Fruit fly (Drosophila melanogaster) whole organism, embryonic: ENCODE measurements around the gene CG6005.

Experiments
- Awh ChIP-seq: fragments of 200-800 bp; sonication (Bioruptor generic); IDR thresholded peaks from 2 replicates; pipeline ENCODE4, ENCODE4 v1.3.6; 2022; ENCODE audit warnings: missing biosample characterization, missing genetic modification characterization
- CG10267 ChIP-seq: fragments of 200-800 bp; sonication (Bioruptor generic); optimal IDR thresholded peaks from 2 replicates; lab custom pipeline; 2018; ENCODE audit warnings: missing biosample characterization, mild to moderate bottlenecking, missing genetic modification characterization, moderate library complexity
- CG10543 ChIP-seq: fragments of 200-800 bp; sonication (Bioruptor generic); optimal IDR thresholded peaks from 3 replicates; lab custom pipeline; 2017; ENCODE audit warnings: missing biosample characterization, mild to moderate bottlenecking, missing genetic modification characterization, moderate library complexity
- CG11085 ChIP-seq: fragments of 200-800 bp; sonication (Bioruptor generic); IDR thresholded peaks from 2 replicates; pipeline ENCODE4 v1.3.6; 2022; ENCODE audit warnings: missing biosample characterization, missing genetic modification characterization
- CG1233 ChIP-seq: fragments of 200-800 bp; sonication (Bioruptor generic); optimal IDR thresholded peaks from 4 replicates; lab custom pipeline; 2018; ENCODE audit warnings: missing biosample characterization, mild to moderate bottlenecking, missing genetic modification characterization
- CG12769 ChIP-seq: fragments of 200-800 bp; sonication (Bioruptor generic); optimal IDR thresholded peaks from 2 replicates; lab custom pipeline; 2019; ENCODE audit warnings: missing biosample characterization, mild to moderate bottlenecking, missing genetic modification characterization, moderate library complexity
- CG13296 ChIP-seq: fragments of 200-800 bp; sonication (Bioruptor generic); optimal IDR thresholded peaks from 3 replicates; lab custom pipeline; 2018; ENCODE audit warnings: missing biosample characterization, mild to moderate bottlenecking, missing genetic modification characterization
- CG15479 ChIP-seq: fragments of 200-800 bp; sonication (Bioruptor generic); optimal IDR thresholded peaks from 3 replicates; lab custom pipeline; 2019; ENCODE audit warnings: missing biosample characterization, mild to moderate bottlenecking, missing genetic modification characterization, moderate library complexity
- CG15601 ChIP-seq: fragments of 200-800 bp; sonication (Bioruptor generic); optimal IDR thresholded peaks from 3 replicates; lab custom pipeline; 2019; ENCODE audit warnings: missing biosample characterization, mild to moderate bottlenecking, missing genetic modification characterization, moderate library complexity
- CG17328 ChIP-seq: fragments of 200-800 bp; sonication (Bioruptor generic); IDR thresholded peaks from 2 replicates; pipeline ENCODE4 v1.3.6; 2022; ENCODE audit warnings: missing biosample characterization, missing genetic modification characterization
- CG2129 ChIP-seq: fragments of 200-800 bp; sonication (Bioruptor generic); IDR thresholded peaks from 2 replicates; pipeline ENCODE4 v1.3.6; 2022; ENCODE audit warnings: missing biosample characterization, missing genetic modification characterization; ENCODE audit not compliant: partially characterized antibody
- CG2199 ChIP-seq: fragments of 200-800 bp; sonication (Bioruptor generic); IDR thresholded peaks from 3 replicates; pipeline ENCODE4 v1.3.6; 2022; ENCODE audit warnings: missing biosample characterization, missing genetic modification characterization
- CG31224 ChIP-seq: fragments of 200-800 bp; sonication (Bioruptor generic); IDR thresholded peaks from 2 replicates; pipeline ENCODE4 v1.3.6; 2022; ENCODE audit warnings: missing biosample characterization, missing genetic modification characterization
- CG3838 ChIP-seq: fragments of 200-800 bp; sonication (Bioruptor generic); optimal IDR thresholded peaks from 3 replicates; lab custom pipeline; 2016; ENCODE audit warnings: missing biosample characterization, missing genetic modification characterization
- CG4360 ChIP-seq: fragments of 200-800 bp; sonication (Bioruptor generic); IDR thresholded peaks from 2 replicates; pipeline ENCODE4 v1.3.6; 2022; ENCODE audit warnings: missing biosample characterization, missing genetic modification characterization
- CG4707 ChIP-seq: fragments of 200-800 bp; sonication (Bioruptor generic); optimal IDR thresholded peaks from 2 replicates; lab custom pipeline; 2018; ENCODE audit warnings: missing biosample characterization, mild to moderate bottlenecking, missing genetic modification characterization, moderate library complexity
- CG6854 ChIP-seq: fragments of 200-800 bp; sonication (Bioruptor generic); optimal IDR thresholded peaks from 3 replicates; lab custom pipeline; 2017; ENCODE audit warnings: missing biosample characterization, mild to moderate bottlenecking, missing genetic modification characterization
- CG7556 ChIP-seq: fragments of 200-800 bp; sonication (Bioruptor generic); optimal IDR thresholded peaks from 2 replicates; lab custom pipeline; 2017; ENCODE audit warnings: missing biosample characterization, mild to moderate bottlenecking, missing genetic modification characterization
- CG8281 ChIP-seq: fragments of 200-800 bp; sonication (Bioruptor generic); optimal IDR thresholded peaks from 2 replicates; lab custom pipeline; 2018; ENCODE audit warnings: missing biosample characterization, mild to moderate bottlenecking, missing genetic modification characterization, moderate library complexity
- CG8924 ChIP-seq: fragments of 200-800 bp; optimal IDR thresholded peaks from 3 replicates; lab custom pipeline; 2019; ENCODE audit warnings: missing biosample characterization, mild to moderate bottlenecking, missing genetic modification characterization, moderate library complexity
- CG9727 ChIP-seq: fragments of 200-800 bp; sonication (Bioruptor generic); optimal IDR thresholded peaks from 3 replicates; lab custom pipeline; 2017; ENCODE audit warnings: missing biosample characterization, mild to moderate bottlenecking, missing genetic modification characterization
- Dbx ChIP-seq: fragments of 200-800 bp; sonication (Bioruptor generic); IDR thresholded peaks from 3 replicates; pipeline ENCODE4 v1.3.6; 2022; ENCODE audit warnings: missing biosample characterization, missing genetic modification characterization
- Dek ChIP-seq: fragments of 200-800 bp; sonication (Bioruptor generic); optimal IDR thresholded peaks from 3 replicates; lab custom pipeline; 2019; ENCODE audit warnings: missing biosample characterization, mild to moderate bottlenecking, missing genetic modification characterization, moderate library complexity
- Eip74EF ChIP-seq, 2 experiments: fragments of 200-800 bp in 1 of 2; fragments of >200 bp in 1 of 2; sonication (Bioruptor generic) in 1 of 2; optimal IDR thresholded peaks; 2 replicates each; lab custom pipeline; 2017 to 2019; ENCODE audit warnings: missing biosample characterization in 2 of 2, missing genetic modification characterization in 2 of 2, mild to moderate bottlenecking in 1 of 2, moderate library complexity in 1 of 2
- Ets97D ChIP-seq: fragments of 200-800 bp; sonication (Bioruptor generic); optimal IDR thresholded peaks from 3 replicates; lab custom pipeline; 2016; ENCODE audit warnings: missing biosample characterization, missing genetic modification characterization
- HHEX ChIP-seq: fragments of 200-800 bp; sonication (Bioruptor generic); optimal IDR thresholded peaks from 3 replicates; lab custom pipeline; 2017; ENCODE audit warnings: missing biosample characterization, mild to moderate bottlenecking, missing genetic modification characterization, missing genetic modification reagents
- HmgZ ChIP-seq: fragments of 200-800 bp; sonication (Bioruptor generic); optimal IDR thresholded peaks from 2 replicates; lab custom pipeline; 2018; ENCODE audit warnings: missing biosample characterization, mild to moderate bottlenecking, missing genetic modification characterization
- Hsf ChIP-seq: fragments of 200-800 bp; sonication (Bioruptor generic); optimal IDR thresholded peaks from 3 replicates; lab custom pipeline; 2016; ENCODE audit warnings: missing biosample characterization, missing genetic modification characterization
- Max ChIP-seq: fragments of 200-800 bp; sonication (Bioruptor generic); optimal IDR thresholded peaks from 2 replicates; lab custom pipeline; 2016; ENCODE audit warnings: missing biosample characterization, mild to moderate bottlenecking, missing genetic modification characterization
- Meics ChIP-seq: fragments of 200-800 bp; sonication (Bioruptor generic); optimal IDR thresholded peaks from 2 replicates; lab custom pipeline; 2017; ENCODE audit warnings: missing biosample characterization, mild to moderate bottlenecking, missing genetic modification characterization
- Nf-YA ChIP-seq: fragments of 200-800 bp; sonication (Bioruptor generic); IDR thresholded peaks from 2 replicates; pipeline ENCODE4 v1.3.6; 2022; ENCODE audit warnings: missing biosample characterization, missing genetic modification characterization
- Rfx ChIP-seq: fragments of 200-800 bp; sonication (Bioruptor generic); IDR thresholded peaks from 2 replicates; pipeline ENCODE4 v1.3.6; 2022; ENCODE audit warnings: missing biosample characterization, missing genetic modification characterization
- Trl ChIP-seq, 3 experiments: fragments of >200 bp in 2 of 3; fragments of 200-800 bp in 1 of 3; sonication (Bioruptor generic) in 1 of 3; optimal IDR thresholded peaks; 2 replicates in 1 of 3; 3 replicates in 2 of 3; lab custom pipeline; 2016 to 2017; ENCODE audit warnings: missing biosample characterization in 1 of 3, missing genetic modification characterization in 1 of 3
- Vsx1 ChIP-seq: fragments of 200-800 bp; sonication (Bioruptor generic); optimal IDR thresholded peaks from 2 replicates; lab custom pipeline; 2017; ENCODE audit warnings: missing biosample characterization, mild to moderate bottlenecking, missing genetic modification characterization, missing genetic modification reagents
- ara ChIP-seq: fragments of 200-800 bp; sonication (Bioruptor generic); IDR thresholded peaks from 2 replicates; pipeline ENCODE4 v1.3.6; 2022; ENCODE audit warnings: missing biosample characterization, missing genetic modification characterization
- ato ChIP-seq: fragments of 200-800 bp; sonication (Bioruptor generic); IDR thresholded peaks from 2 replicates; pipeline ENCODE4 v1.3.6; 2022; ENCODE audit warnings: missing biosample characterization, missing genetic modification characterization; ENCODE audit not compliant: partially characterized antibody
- cad ChIP-seq: fragments of >200 bp; optimal IDR thresholded peaks from 2 replicates; lab custom pipeline; 2017; ENCODE audit warnings: missing biosample characterization, missing genetic modification characterization
- da ChIP-seq: fragments of 200-800 bp; sonication (Bioruptor generic); optimal IDR thresholded peaks from 2 replicates; lab custom pipeline; 2016; ENCODE audit warnings: missing biosample characterization, missing genetic modification characterization
- exex ChIP-seq: fragments of 200-800 bp; sonication (Bioruptor generic); optimal IDR thresholded peaks from 4 replicates; lab custom pipeline; 2018; ENCODE audit warnings: missing biosample characterization, mild to moderate bottlenecking, missing genetic modification characterization, moderate library complexity
- h ChIP-seq: fragments of >200 bp; optimal IDR thresholded peaks from 2 replicates; lab custom pipeline; 2017
- knrl ChIP-seq: fragments of 200-800 bp; sonication (Bioruptor generic); IDR thresholded peaks from 3 replicates; pipeline ENCODE4 v1.3.6; 2022; ENCODE audit warnings: missing biosample characterization, missing genetic modification characterization; ENCODE audit not compliant: partially characterized antibody
- lbe ChIP-seq: fragments of 200-800 bp; sonication (Bioruptor generic); optimal IDR thresholded peaks from 2 replicates; lab custom pipeline; 2016; ENCODE audit warnings: missing biosample characterization, mild to moderate bottlenecking, missing genetic modification characterization
- maf-S ChIP-seq: fragments of 200-800 bp; sonication (Bioruptor generic); optimal IDR thresholded peaks from 2 replicates; lab custom pipeline; 2016; ENCODE audit warnings: missing biosample characterization, missing genetic modification characterization
- p53 ChIP-seq: fragments of 200-800 bp; sonication (Bioruptor generic); optimal IDR thresholded peaks from 2 replicates; lab custom pipeline; 2016; ENCODE audit warnings: missing biosample characterization, missing genetic modification characterization
- peb ChIP-seq: fragments of 200-800 bp; sonication (Bioruptor generic); IDR thresholded peaks from 2 replicates; pipeline ENCODE4 v1.3.6; 2022; ENCODE audit warnings: missing biosample characterization, missing genetic modification characterization
- ranshi ChIP-seq: fragments of 200-800 bp; sonication (Bioruptor generic); IDR thresholded peaks from 2 replicates; pipeline ENCODE4 v1.3.6; 2022; ENCODE audit warnings: missing biosample characterization, missing genetic modification characterization
- rib ChIP-seq: fragments of 200-800 bp; sonication (Bioruptor generic); IDR thresholded peaks from 2 replicates; pipeline ENCODE4 v1.3.6; 2022; ENCODE audit warnings: missing biosample characterization, missing genetic modification characterization
- slbo ChIP-seq: fragments of 200-800 bp; sonication (Bioruptor generic); IDR thresholded peaks from 2 replicates; pipeline ENCODE4 v1.3.6; 2022; ENCODE audit warnings: missing biosample characterization, missing genetic modification characterization
- vnd ChIP-seq: fragments of 200-800 bp; sonication (Bioruptor generic); IDR thresholded peaks from 3 replicates; pipeline ENCODE4 v1.3.6; 2022; ENCODE audit warnings: missing biosample characterization, missing genetic modification characterization; ENCODE audit not compliant: partially characterized antibody
- wek ChIP-seq: fragments of 200-800 bp; sonication (Bioruptor generic); optimal IDR thresholded peaks from 3 replicates; lab custom pipeline; 2018; ENCODE audit warnings: missing biosample characterization, mild to moderate bottlenecking, missing genetic modification characterization, moderate library complexity

Gene CG6005

DNA sequence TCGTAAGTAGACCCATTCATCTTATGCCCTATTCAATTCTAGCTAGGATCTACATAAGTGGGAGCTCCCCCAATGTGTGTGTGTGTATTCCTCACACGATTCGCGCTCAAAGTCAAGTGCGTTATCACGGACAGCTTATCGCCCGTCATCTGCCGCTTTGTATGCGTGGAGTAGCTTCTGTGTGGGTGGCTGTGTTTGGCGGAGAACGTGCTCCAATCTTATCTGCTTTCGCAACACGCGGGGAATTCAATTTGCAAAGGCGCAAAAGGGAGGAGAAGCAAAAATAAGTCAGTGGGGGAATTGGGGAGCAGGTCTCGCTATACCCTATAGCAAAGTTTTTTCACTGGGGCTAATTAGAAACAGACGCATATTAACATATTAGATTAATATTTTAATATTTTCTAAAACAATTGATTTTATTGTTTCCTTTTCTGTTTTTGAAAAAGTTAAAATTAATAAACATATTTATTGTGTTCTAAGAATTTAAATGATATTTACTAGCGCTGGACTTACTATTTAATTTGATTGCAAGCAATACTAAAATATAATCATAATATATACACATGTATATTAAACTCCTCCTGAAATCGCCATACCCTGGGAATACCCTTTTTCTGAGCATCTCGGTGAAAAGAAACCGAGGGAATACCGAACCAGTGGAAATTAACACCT lies 38.6 kb downstream of the CG6005 start (continued):
- peak; percentile 78 for TF ChIP-seq rib
- peak; percentile 69 for TF ChIP-seq slbo (GFP tag; lab: Robert Waterston, UW)
- TF ChIP-seq CG2129, result no peak
- TF ChIP-seq exex, result peak; percentile 3
- TF ChIP-seq CG1233 (GFP tag; lab: Kevin White, UChicago), result peak; percentile 45
- no peak for TF ChIP-seq Trl (optimal IDR thresholded peaks at IDR 0.05; lab: Kevin White, UChicago)
- TF ChIP-seq Trl (GFP tag; optimal IDR thresholded peaks at IDR 0.05; lab: Kevin White, UChicago), result no peak
- no peak for TF ChIP-seq CG4707
- no peak for TF ChIP-seq Nf-YA (GFP tag; lab: Robert Waterston, UW)
- TF ChIP-seq CG11085, result no peak; the same call in 1 of the 2 replicates
- TF ChIP-seq CG10267 (tag; lab: Kevin White, UChicago), result peak; percentile 22
- TF ChIP-seq Awh, result no peak
- no peak for TF ChIP-seq peb (GFP tag; lab: Robert Waterston, UW)
- peak; percentile 63; the same call in 1 of the 3 replicates for TF ChIP-seq Dbx (GFP tag; lab: Robert Waterston, UW)
- TF ChIP-seq CG4360 (GFP tag; lab: Robert Waterston, UW), result no peak
- no peak for TF ChIP-seq Ets97D (GFP tag; lab: Kevin White, UChicago)
- TF ChIP-seq Dek (tag; lab: Kevin White, UChicago), result no peak
- peak; percentile 63 for TF ChIP-seq CG9727 (GFP tag; lab: Kevin White, UChicago)
- TF ChIP-seq maf-S (GFP tag; lab: Kevin White, UChicago), result no peak
- no peak for TF ChIP-seq Eip74EF (GFP tag; optimal IDR thresholded peaks at IDR 0.05; lab: Kevin White, UChicago)
- TF ChIP-seq CG8281 (tag; lab: Kevin White, UChicago), result no peak
- no peak for TF ChIP-seq wek (GFP tag; lab: Kevin White, UChicago)
- no peak for TF ChIP-seq Rfx (GFP tag; lab: Robert Waterston, UW)
- peak; percentile 46 for TF ChIP-seq lbe (GFP tag; lab: Kevin White, UChicago)
- TF ChIP-seq h (lab: Kevin White, UChicago), result no peak
- no peak for TF ChIP-seq ranshi (GFP tag; lab: Robert Waterston, UW)
- no peak for TF ChIP-seq CG2199 (GFP tag; lab: Robert Waterston, UW)
- TF ChIP-seq CG8924 (tag; lab: Kevin White, UChicago), result peak; percentile 63
- TF ChIP-seq HHEX (GFP tag; lab: Kevin White, UChicago), result peak; percentile 57
- peak; percentile 32 for TF ChIP-seq CG13296
- TF ChIP-seq CG12769 (tag; lab: Kevin White, UChicago), result no peak
- TF ChIP-seq Max (GFP tag; lab: Kevin White, UChicago), result peak; percentile 24
- TF ChIP-seq CG15601, result no peak
- no peak for TF ChIP-seq HmgZ (tag; lab: Kevin White, UChicago)
- no peak for TF ChIP-seq ato (GFP tag; lab: Robert Waterston, UW)
- TF ChIP-seq vnd (GFP tag; lab: Robert Waterston, UW), result 0 out of 3 replicates have a peak, but pooled peaks have one; percentile 31
- TF ChIP-seq Meics, result peak; percentile 76
- no peak for TF ChIP-seq ara (GFP tag; lab: Robert Waterston, UW)
- TF ChIP-seq CG17328 (GFP tag; lab: Robert Waterston, UW), result no peak
- peak; percentile 24 for TF ChIP-seq Hsf (GFP tag; lab: Kevin White, UChicago)
- no peak for TF ChIP-seq CG3838
- no peak for TF ChIP-seq p53 (GFP tag; lab: Kevin White, UChicago)
- no peak for TF ChIP-seq cad (GFP tag; lab: Kevin White, UChicago)
- TF ChIP-seq Vsx1 (GFP tag; lab: Kevin White, UChicago), result no peak
- TF ChIP-seq da (GFP tag; lab: Kevin White, UChicago), result no peak
- TF ChIP-seq CG15479 (GFP tag; lab: Kevin White, UChicago), result no peak
- TF ChIP-seq CG7556 (GFP tag; lab: Kevin White, UChicago), result peak; percentile 68
- no peak for TF ChIP-seq CG10543 (GFP tag; lab: Kevin White, UChicago)
- TF ChIP-seq CG6854, result peak; percentile 21
- no peak for TF ChIP-seq knrl (GFP tag; lab: Robert Waterston, UW)
- no peak for TF ChIP-seq CG31224 (GFP tag; lab: Robert Waterston, UW)
